Worm (Caenorhabditis elegans) whole organism, L4/young adult: Measurements from ENCODE around the gene C49F5.8.

Source experiments
- W03F9.2 ChIP-seq: fragments of 150-350 bp; optimal IDR thresholded peaks from 2 replicates; lab custom pipeline; 2014; ENCODE audit warnings: missing biosample characterization, missing genetic modification characterization
- dao-5 ChIP-seq: sonication (generic microtip); optimal IDR thresholded peaks from 2 replicates; lab custom pipeline; 2016; ENCODE audit warnings: missing genotype, missing genetic modification characterization, moderate library complexity, missing compliant biosample characterization
- him-1 ChIP-seq: sonication (generic microtip); optimal IDR thresholded peaks from 2 replicates; lab custom pipeline; 2016; ENCODE audit warnings: missing genotype, missing genetic modification reagents, missing genetic modification characterization, missing compliant biosample characterization

The C49F5.8 gene

ce11 chrX:11968024-11968598 is 8.2 kb downstream of the C49F5.8 start:
- TF ChIP-seq him-1 (tag; lab: Kevin White, UChicago) (no peak), dao-5 (tag; lab: Kevin White, UChicago) (no peak), W03F9.2 (tag; lab: Kevin White, UChicago) (no peak)

ce11 chrX:11969085-11969484 is 9.1 kb downstream of the C49F5.8 start:
- TF ChIP-seq W03F9.2 (tag; lab: Kevin White, UChicago), result no peak
- TF ChIP-seq him-1 (tag; lab: Kevin White, UChicago), result no peak
- TF ChIP-seq dao-5 (tag; lab: Kevin White, UChicago), result no peak

- TF ChIP-seq dao-5 (tag; lab: Kevin White, UChicago) (no peak), him-1 (tag; lab: Kevin White, UChicago) (no peak), W03F9.2 (tag; lab: Kevin White, UChicago) (no peak)
Observed at ce11 chrX:11969554-11969953, 9.6 kb downstream of the C49F5.8 start.

ce11 chrX:11971323-11971722 is 11.4 kb downstream of the C49F5.8 start:
- no peak for TF ChIP-seq him-1 (tag; lab: Kevin White, UChicago)
- no peak for TF ChIP-seq dao-5 (tag; lab: Kevin White, UChicago)
- no peak for TF ChIP-seq W03F9.2 (tag; lab: Kevin White, UChicago)

ce11 chrX:11974629-11975085 is 14.7 kb downstream of the C49F5.8 start, which contains the start of gene set-6:
set-6 (minus strand) TSS chrX:11974679.
- TF ChIP-seq W03F9.2 (tag; lab: Kevin White, UChicago) (no peak), him-1 (tag; lab: Kevin White, UChicago) (no peak), dao-5 (tag; lab: Kevin White, UChicago) (no peak)

DNA sequence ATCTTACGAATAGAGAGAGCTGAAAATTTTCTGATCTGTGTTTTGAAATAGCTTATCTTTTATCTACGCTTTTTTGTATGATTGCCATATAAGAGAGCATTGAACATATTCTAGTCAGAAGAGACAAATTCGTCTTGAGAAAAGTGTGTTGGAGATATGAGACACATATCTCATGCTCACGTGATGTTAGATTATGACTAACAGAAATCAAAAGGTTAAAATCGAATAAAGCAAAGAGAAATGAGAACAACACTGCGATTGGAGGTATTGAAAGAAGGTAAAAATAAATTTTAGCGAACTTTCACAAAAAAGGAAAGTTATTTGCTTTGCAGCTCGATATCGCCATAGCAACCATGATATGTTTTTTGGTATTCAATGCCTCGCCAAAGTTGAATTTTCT is 22.1 kb downstream of the C49F5.8 start, which contains the start of gene nhr-167:
TSS of gene nhr-167 (minus strand) at position 21 of the 400 bp plus-strand sequence.
- no peak for TF ChIP-seq dao-5 (tag; lab: Kevin White, UChicago)
- TF ChIP-seq W03F9.2 (tag; lab: Kevin White, UChicago), result no peak

ce11 chrX:11983576-11984061 is 23.7 kb downstream of the C49F5.8 start, which contains the start of gene C49F5.3:
C49F5.3 (minus strand) TSS chrX:11983626.
- TF ChIP-seq him-1 (tag; lab: Kevin White, UChicago) (no peak), dao-5 (tag; lab: Kevin White, UChicago) (no peak), W03F9.2 (tag; lab: Kevin White, UChicago) (no peak)

DNA sequence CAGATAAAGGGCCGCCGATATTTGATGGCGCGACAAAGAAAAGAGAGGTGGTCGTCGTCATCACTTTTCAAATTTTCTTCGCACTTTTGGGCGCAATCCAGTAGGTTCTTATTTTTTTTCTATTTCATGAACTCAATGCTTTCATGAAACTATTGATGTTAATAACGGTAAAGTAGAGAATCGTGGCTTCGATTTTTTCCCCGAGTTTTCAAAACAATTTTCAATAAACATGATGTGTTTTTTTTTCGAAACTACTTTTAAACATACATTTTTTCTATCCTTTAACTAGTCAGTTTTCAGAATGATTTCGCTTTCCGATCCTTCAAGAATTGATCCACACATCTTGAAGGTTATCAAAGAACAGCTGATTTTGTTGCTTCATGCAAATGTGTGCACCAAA is 25.9 kb downstream of the C49F5.8 start, which contains the start of gene C49F5.5:
TSS of gene C49F5.5 (plus strand) at position 301 of the 400 bp plus-strand sequence.
- TF ChIP-seq W03F9.2 (tag; lab: Kevin White, UChicago) (no peak), him-1 (tag; lab: Kevin White, UChicago) (no peak), dao-5 (tag; lab: Kevin White, UChicago) (no peak)

DNA sequence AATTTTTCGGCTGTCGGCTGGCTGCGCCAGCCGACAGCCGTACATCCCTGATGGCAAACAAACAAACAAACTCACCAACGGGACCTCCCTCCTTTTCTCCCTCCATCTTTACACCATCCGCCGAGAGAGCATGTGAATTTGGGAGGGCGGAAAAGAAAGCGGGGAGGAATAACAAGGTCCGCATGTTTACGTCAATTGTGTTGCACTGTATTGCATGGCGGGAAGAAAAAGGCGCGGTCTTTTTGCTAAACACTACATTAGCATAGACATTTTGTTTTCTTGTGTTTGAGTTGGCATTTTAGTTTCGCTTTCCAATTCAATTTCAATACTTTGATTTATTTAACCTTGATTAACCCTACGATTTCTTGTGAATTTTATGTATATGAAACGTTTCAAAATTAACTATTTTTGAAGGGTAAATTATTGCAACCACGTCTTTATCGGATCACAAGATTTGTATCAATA is 28.0 kb downstream of the C49F5.8 start, which contains the start of gene C49F5.6:
TSS of gene C49F5.6 (plus strand) at position 415 of the 465 bp plus-strand sequence.
- TF ChIP-seq dao-5 (tag; lab: Kevin White, UChicago) (no peak), W03F9.2 (tag; lab: Kevin White, UChicago) (no peak), him-1 (tag; lab: Kevin White, UChicago) (no peak)

DNA sequence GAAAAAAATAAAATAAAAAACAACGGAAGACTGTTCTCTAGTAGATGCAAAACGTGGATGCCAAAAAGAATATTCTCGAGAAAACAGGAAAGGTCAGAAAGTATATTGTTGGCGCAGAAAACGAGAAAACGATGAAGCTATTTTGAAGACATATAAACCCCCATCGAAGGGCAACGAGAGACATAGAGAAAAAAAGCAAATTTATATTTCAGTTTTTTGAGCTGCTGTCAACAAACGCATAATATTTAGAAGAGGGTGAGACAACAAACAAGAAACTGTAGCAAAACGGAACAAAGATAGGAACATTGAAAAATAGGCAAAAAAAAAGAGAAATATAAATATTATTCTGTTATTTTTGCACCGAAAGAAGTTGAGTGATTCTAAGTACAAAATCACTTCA is 32.3 kb downstream of the C49F5.8 start:
- TF ChIP-seq him-1 (tag; lab: Kevin White, UChicago) (no peak), dao-5 (tag; lab: Kevin White, UChicago) (no peak), W03F9.2 (tag; lab: Kevin White, UChicago) (no peak)

ce11 chrX:11992778-11993177 is 32.8 kb downstream of the C49F5.8 start:
- TF ChIP-seq W03F9.2 (tag; lab: Kevin White, UChicago), result no peak
- no peak for TF ChIP-seq him-1 (tag; lab: Kevin White, UChicago)
- TF ChIP-seq dao-5 (tag; lab: Kevin White, UChicago), result no peak

ce11 chrX:11993327-11993726 is 33.4 kb downstream of the C49F5.8 start:
- no peak for TF ChIP-seq W03F9.2 (tag; lab: Kevin White, UChicago)

- no peak for TF ChIP-seq him-1 (tag; lab: Kevin White, UChicago)
- TF ChIP-seq dao-5 (tag; lab: Kevin White, UChicago), result no peak
- TF ChIP-seq W03F9.2 (tag; lab: Kevin White, UChicago), result no peak
Observed at ce11 chrX:11994484-11994883, 34.5 kb downstream of the C49F5.8 start, which contains the start of gene C49F5.7. C49F5.7 (plus strand) TSS chrX:11994784.

DNA sequence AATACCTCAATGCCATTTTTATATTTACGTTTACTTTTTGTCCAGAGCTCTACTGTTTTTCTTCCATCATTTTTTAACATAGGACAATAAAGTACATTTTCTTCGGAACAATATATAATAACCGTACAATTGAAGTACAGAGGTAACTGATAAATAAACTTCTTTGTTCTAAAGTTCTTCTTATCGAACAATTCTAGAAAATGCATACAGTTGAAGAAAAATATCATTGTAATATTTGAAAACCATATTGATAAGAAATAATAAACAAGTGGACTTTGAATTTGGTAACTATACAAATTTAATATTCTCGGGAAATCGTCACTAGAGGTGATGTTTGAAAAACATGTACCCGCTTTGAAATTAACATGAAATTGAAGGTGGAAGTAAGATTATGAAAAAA is 36.7 kb downstream of the C49F5.8 start:
- TF ChIP-seq dao-5 (tag; lab: Kevin White, UChicago) (no peak), W03F9.2 (tag; lab: Kevin White, UChicago) (no peak), him-1 (tag; lab: Kevin White, UChicago) (no peak)
